Fruit fly (Drosophila melanogaster) whole organism, embryonic: ENCODE results near the gene CG31926.

ENCODE experiments used
- Abd-B ChIP-seq: fragments of 200-800 bp; sonication (Bioruptor generic); optimal IDR thresholded peaks from 2 replicates; lab custom pipeline; 2018; ENCODE audit warnings: missing biosample characterization, mild to moderate bottlenecking, missing genetic modification characterization, moderate library complexity
- Aef1 ChIP-seq: fragments of 200-800 bp; sonication (Bioruptor generic); IDR thresholded peaks from 3 replicates; pipeline ENCODE4 v1.3.6; 2022; ENCODE audit warnings: missing biosample characterization, missing genetic modification characterization
- Blimp-1 ChIP-seq: fragments of 200-800 bp; sonication (Bioruptor generic); optimal IDR thresholded peaks from 3 replicates; lab custom pipeline; 2018; ENCODE audit warnings: missing biosample characterization, missing genetic modification characterization, mild to moderate bottlenecking, moderate library complexity, missing genetic modification reagents
- CG1024 ChIP-seq: fragments of 200-800 bp; sonication (Bioruptor generic); IDR thresholded peaks from 2 replicates; pipeline ENCODE4 v1.3.6; 2022; ENCODE audit warnings: missing biosample characterization, missing genetic modification characterization
- CG10431 ChIP-seq: fragments of 200-800 bp; sonication (Bioruptor generic); optimal IDR thresholded peaks from 3 replicates; lab custom pipeline; 2018; ENCODE audit warnings: missing biosample characterization, mild to moderate bottlenecking, missing genetic modification characterization
- CG12769 ChIP-seq: fragments of 200-800 bp; sonication (Bioruptor generic); optimal IDR thresholded peaks from 2 replicates; lab custom pipeline; 2019; ENCODE audit warnings: missing biosample characterization, mild to moderate bottlenecking, missing genetic modification characterization, moderate library complexity
- CG15601 ChIP-seq: fragments of 200-800 bp; sonication (Bioruptor generic); optimal IDR thresholded peaks from 3 replicates; lab custom pipeline; 2019; ENCODE audit warnings: missing biosample characterization, mild to moderate bottlenecking, missing genetic modification characterization, moderate library complexity
- CG17612 ChIP-seq: fragments of 200-800 bp; sonication (Bioruptor generic); IDR thresholded peaks from 2 replicates; pipeline ENCODE4 v1.3.6; 2022; ENCODE audit warnings: missing biosample characterization, missing genetic modification characterization
- CG18011 ChIP-seq: fragments of 200-800 bp; sonication (Bioruptor generic); optimal IDR thresholded peaks from 2 replicates; lab custom pipeline; 2017; ENCODE audit warnings: missing biosample characterization, missing genetic modification characterization, mild to moderate bottlenecking, moderate library complexity, missing genotype
- CG2678 ChIP-seq: fragments of 200-800 bp; sonication (Bioruptor generic); optimal IDR thresholded peaks from 3 replicates; lab custom pipeline; 2019; ENCODE audit warnings: missing biosample characterization, mild to moderate bottlenecking, missing genetic modification characterization, moderate library complexity
- CG2889 ChIP-seq: fragments of 200-800 bp; sonication (Bioruptor generic); IDR thresholded peaks from 3 replicates; pipeline ENCODE4 v1.3.6; 2022; ENCODE audit warnings: missing biosample characterization, missing genetic modification characterization
- CG30403 ChIP-seq: fragments of 200-800 bp; sonication (Bioruptor generic); optimal IDR thresholded peaks from 3 replicates; lab custom pipeline; 2016; ENCODE audit warnings: missing biosample characterization, missing genetic modification characterization
- CG30431 ChIP-seq: fragments of 200-800 bp; sonication (Bioruptor generic); optimal IDR thresholded peaks from 2 replicates; lab custom pipeline; 2017; ENCODE audit warnings: missing biosample characterization, missing genetic modification characterization
- CG3065 ChIP-seq: fragments of 200-800 bp; sonication (Bioruptor generic); optimal IDR thresholded peaks from 2 replicates; lab custom pipeline; 2016; ENCODE audit warnings: missing biosample characterization, missing genetic modification characterization
- CG31224 ChIP-seq: fragments of 200-800 bp; sonication (Bioruptor generic); IDR thresholded peaks from 2 replicates; pipeline ENCODE4 v1.3.6; 2022; ENCODE audit warnings: missing biosample characterization, missing genetic modification characterization
- CG33557 ChIP-seq: fragments of 200-800 bp; sonication (Bioruptor generic); optimal IDR thresholded peaks from 2 replicates; lab custom pipeline; 2019; ENCODE audit warnings: missing biosample characterization, mild to moderate bottlenecking, missing genetic modification characterization, moderate library complexity
- CG3407 ChIP-seq: fragments of 200-800 bp; sonication (Bioruptor generic); optimal IDR thresholded peaks from 2 replicates; lab custom pipeline; 2018; ENCODE audit warnings: missing biosample characterization, mild to moderate bottlenecking, missing genetic modification characterization
- CG4360 ChIP-seq: fragments of 200-800 bp; sonication (Bioruptor generic); IDR thresholded peaks from 2 replicates; pipeline ENCODE4 v1.3.6; 2022; ENCODE audit warnings: missing biosample characterization, missing genetic modification characterization
- CG6854 ChIP-seq: fragments of 200-800 bp; sonication (Bioruptor generic); optimal IDR thresholded peaks from 3 replicates; lab custom pipeline; 2017; ENCODE audit warnings: missing biosample characterization, mild to moderate bottlenecking, missing genetic modification characterization
- CG7372 ChIP-seq: fragments of 200-800 bp; sonication (Bioruptor generic); IDR thresholded peaks from 2 replicates; pipeline ENCODE4 v1.3.6; 2022; ENCODE audit warnings: missing biosample characterization, missing genetic modification characterization
- CG8089 ChIP-seq: fragments of 200-800 bp; sonication (Bioruptor generic); optimal IDR thresholded peaks from 3 replicates; lab custom pipeline; 2016; ENCODE audit warnings: missing biosample characterization, missing genetic modification characterization
- Deaf1 ChIP-seq: fragments of 200-800 bp; optimal IDR thresholded peaks from 3 replicates; lab custom pipeline; 2019; ENCODE audit warnings: missing biosample characterization, mild to moderate bottlenecking, missing genetic modification characterization, moderate library complexity
- Dfd ChIP-seq, 2 experiments: fragments of >200 bp; optimal IDR thresholded peaks; 2 replicates each; lab custom pipeline; 2017; ENCODE audit warnings: missing biosample characterization in 2 of 2, missing genetic modification characterization in 2 of 2
- E2f2 ChIP-seq: fragments of 200-800 bp; sonication (Bioruptor generic); IDR thresholded peaks from 2 replicates; pipeline ENCODE4 v1.3.6; 2022; ENCODE audit warnings: missing biosample characterization, missing genetic modification characterization
- HHEX ChIP-seq: fragments of 200-800 bp; sonication (Bioruptor generic); optimal IDR thresholded peaks from 3 replicates; lab custom pipeline; 2017; ENCODE audit warnings: missing biosample characterization, mild to moderate bottlenecking, missing genetic modification characterization, missing genetic modification reagents
- HLH54F ChIP-seq: fragments of 200-800 bp; sonication (Bioruptor generic); optimal IDR thresholded peaks from 3 replicates; lab custom pipeline; 2016; ENCODE audit warnings: missing biosample characterization, missing genetic modification characterization
- NC2β ChIP-seq: fragments of 200-800 bp; sonication (Bioruptor generic); optimal IDR thresholded peaks from 2 replicates; lab custom pipeline; 2016; ENCODE audit warnings: missing biosample characterization, missing genetic modification characterization
- Opbp ChIP-seq: fragments of 200-800 bp; sonication (Bioruptor generic); IDR thresholded peaks from 3 replicates; pipeline ENCODE4 v1.3.6; 2022; ENCODE audit warnings: missing biosample characterization, missing genetic modification characterization; ENCODE audit not compliant: partially characterized antibody
- Sry-δ ChIP-seq: fragments of 200-800 bp; sonication (Bioruptor generic); optimal IDR thresholded peaks from 2 replicates; lab custom pipeline; 2016; ENCODE audit warnings: missing biosample characterization, missing genetic modification characterization
- Ssrp ChIP-seq: fragments of 200-800 bp; sonication (Bioruptor generic); optimal IDR thresholded peaks from 2 replicates; lab custom pipeline; 2018; ENCODE audit warnings: missing biosample characterization, mild to moderate bottlenecking, missing genetic modification characterization, moderate library complexity
- Vsx1 ChIP-seq: fragments of 200-800 bp; sonication (Bioruptor generic); optimal IDR thresholded peaks from 2 replicates; lab custom pipeline; 2017; ENCODE audit warnings: missing biosample characterization, mild to moderate bottlenecking, missing genetic modification characterization, missing genetic modification reagents
- aop ChIP-seq: fragments of 200-800 bp; sonication (Bioruptor generic); IDR thresholded peaks from 2 replicates; pipeline ENCODE4 v1.3.6; 2022; ENCODE audit warnings: missing biosample characterization, missing genetic modification characterization
- bcd ChIP-seq: fragments of 200-800 bp; sonication (Bioruptor generic); optimal IDR thresholded peaks from 2 replicates; lab custom pipeline; 2017; ENCODE audit warnings: missing biosample characterization, mild to moderate bottlenecking, missing genetic modification characterization
- bowl ChIP-seq: fragments of 200-800 bp; sonication (Bioruptor generic); IDR thresholded peaks from 2 replicates; pipeline ENCODE4 v1.3.6; 2022; ENCODE audit warnings: missing biosample characterization, missing genetic modification characterization
- bsh ChIP-seq, 2 experiments: fragments of 200-800 bp; sonication (Bioruptor generic); optimal IDR thresholded peaks; 2 replicates each; lab custom pipeline; 2017 to 2018; ENCODE audit warnings: mild to moderate bottlenecking in 2 of 2, missing biosample characterization in 2 of 2, missing genetic modification characterization in 2 of 2, moderate library complexity in 1 of 2
- caup ChIP-seq: fragments of 200-800 bp; sonication (Bioruptor generic); optimal IDR thresholded peaks from 3 replicates; lab custom pipeline; 2017; ENCODE audit warnings: missing biosample characterization, mild to moderate bottlenecking, missing genetic modification characterization, moderate library complexity; ENCODE audit not compliant: severe bottlenecking
- chif ChIP-seq, 2 experiments: fragments of 200-800 bp; sonication (Bioruptor generic); optimal IDR thresholded peaks; 3 replicates each; lab custom pipeline; 2016; ENCODE audit warnings: missing biosample characterization in 2 of 2, missing genetic modification characterization in 2 of 2
- chinmo ChIP-seq: fragments of 200-800 bp; sonication (Bioruptor generic); IDR thresholded peaks from 4 replicates; pipeline ENCODE4 v1.3.6; 2022; ENCODE audit warnings: missing biosample characterization, missing genetic modification characterization; ENCODE audit not compliant: partially characterized antibody
- disco-r ChIP-seq: fragments of 200-800 bp; sonication (Bioruptor generic); optimal IDR thresholded peaks from 2 replicates; lab custom pipeline; 2016; ENCODE audit warnings: missing biosample characterization, missing genetic modification characterization
- dpn ChIP-seq, 2 experiments: fragments of 200-800 bp; sonication (Bioruptor generic); optimal IDR thresholded peaks; 3 replicates each; lab custom pipeline; 2016; ENCODE audit warnings: missing biosample characterization in 2 of 2, missing genetic modification characterization in 2 of 2
- ftz-f1 ChIP-seq: fragments of 200-800 bp; sonication (Bioruptor generic); optimal IDR thresholded peaks from 2 replicates; lab custom pipeline; 2016; ENCODE audit warnings: missing biosample characterization, missing genetic modification characterization
- gro ChIP-seq: fragments of 200-800 bp; sonication (Bioruptor generic); optimal IDR thresholded peaks from 2 replicates; lab custom pipeline; 2016; ENCODE audit warnings: missing biosample characterization, missing genetic modification characterization
- gsb ChIP-seq: fragments of 200-800 bp; sonication (Bioruptor generic); IDR thresholded peaks from 2 replicates; pipeline ENCODE4 v1.3.6; 2022; ENCODE audit warnings: missing biosample characterization, missing genetic modification characterization
- lilli ChIP-seq: fragments of 200-800 bp; sonication (Bioruptor generic); optimal IDR thresholded peaks from 3 replicates; lab custom pipeline; 2016; ENCODE audit warnings: missing biosample characterization, missing genetic modification characterization
- ranshi ChIP-seq: fragments of 200-800 bp; sonication (Bioruptor generic); IDR thresholded peaks from 2 replicates; pipeline ENCODE4 v1.3.6; 2022; ENCODE audit warnings: missing biosample characterization, missing genetic modification characterization
- sd ChIP-seq: fragments of 200-800 bp; sonication (Bioruptor generic); optimal IDR thresholded peaks from 3 replicates; lab custom pipeline; 2018; ENCODE audit warnings: missing biosample characterization, mild to moderate bottlenecking, missing genetic modification characterization, moderate library complexity
- shn ChIP-seq: fragments of 200-800 bp; sonication (Bioruptor generic); optimal IDR thresholded peaks from 3 replicates; lab custom pipeline; 2016; ENCODE audit warnings: missing biosample characterization, missing genetic modification characterization
- sisA ChIP-seq: fragments of 200-800 bp; sonication (Bioruptor generic); IDR thresholded peaks from 2 replicates; pipeline ENCODE4 v1.3.6; 2022; ENCODE audit warnings: missing biosample characterization, missing genetic modification characterization
- ssp ChIP-seq: fragments of 200-800 bp; sonication (Bioruptor generic); IDR thresholded peaks from 2 replicates; pipeline ENCODE4 v1.3.6; 2022; ENCODE audit warnings: missing biosample characterization, missing genetic modification characterization
- trem ChIP-seq: fragments of 200-800 bp; optimal IDR thresholded peaks from 3 replicates; lab custom pipeline; 2019; ENCODE audit warnings: missing biosample characterization, mild to moderate bottlenecking, missing genetic modification characterization, moderate library complexity
- wor ChIP-seq: fragments of 200-800 bp; sonication (Bioruptor generic); IDR thresholded peaks from 2 replicates; pipeline ENCODE4 v1.3.6; 2022; ENCODE audit warnings: missing biosample characterization, missing genetic modification characterization

Gene CG31926

dm6 chr2L:1485975-1486665 lies 9.1 kb upstream of the CG31926 start (continued):
- TF ChIP-seq bcd (GFP tag; lab: Kevin White, UChicago) (no peak), Opbp (GFP tag; lab: Robert Waterston, UW) (no peak), disco-r (GFP tag; lab: Kevin White, UChicago) (no peak), Ssrp (no peak), Sry-δ (GFP tag; lab: Kevin White, UChicago) (no peak), Dfd (GFP tag; optimal IDR thresholded peaks at IDR 0.05; lab: Kevin White, UChicago) (no peak), CG2889 (GFP tag; lab: Robert Waterston, UW) (no peak), CG31224 (GFP tag; lab: Robert Waterston, UW) (peak; percentile 43; the same call in 1 of the 2 replicates), shn (no peak), gro (GFP tag; lab: Kevin White, UChicago) (no peak), CG10431 (GFP tag; lab: Kevin White, UChicago) (no peak), CG3065 (GFP tag; lab: Kevin White, UChicago) (no peak), aop (GFP tag; lab: Robert Waterston, UW) (no peak), CG17612 (GFP tag; lab: Robert Waterston, UW) (no peak), Aef1 (GFP tag; lab: Robert Waterston, UW) (no peak), Deaf1 (tag; lab: Kevin White, UChicago) (no peak), trem (tag; lab: Kevin White, UChicago) (no peak), ranshi (GFP tag; lab: Robert Waterston, UW) (peak; percentile 27; the same call in 1 of the 2 replicates), CG3407 (no peak), CG8089 (GFP tag; lab: Kevin White, UChicago) (no peak), gsb (GFP tag; lab: Robert Waterston, UW) (no peak), Vsx1 (GFP tag; lab: Kevin White, UChicago) (no peak), CG33557 (GFP tag; lab: Kevin White, UChicago) (no peak), chif (GFP tag; optimal IDR thresholded peaks at IDR 0.05; lab: Kevin White, UChicago) (no peak), sd (tag; lab: Kevin White, UChicago) (no peak), HLH54F (GFP tag; lab: Kevin White, UChicago) (no peak), dpn (GFP tag; optimal IDR thresholded peaks at IDR 0.05; lab: Kevin White, UChicago) (no peak), sisA (GFP tag; lab: Robert Waterston, UW) (no peak), CG30431 (GFP tag; lab: Kevin White, UChicago) (no peak), CG4360 (no peak), caup (GFP tag; lab: Kevin White, UChicago) (no peak), CG6854 (GFP tag; lab: Kevin White, UChicago) (no peak), ftz-f1 (GFP tag; lab: Kevin White, UChicago) (no peak), HHEX (GFP tag; lab: Kevin White, UChicago) (no peak), CG12769 (no peak), CG2678 (tag; lab: Kevin White, UChicago) (peak; percentile 45), CG7372 (GFP tag; lab: Robert Waterston, UW) (no peak), chinmo (GFP tag; lab: Robert Waterston, UW) (no peak), E2f2 (GFP tag; lab: Robert Waterston, UW) (no peak), ssp (GFP tag; lab: Robert Waterston, UW) (no peak), Blimp-1 (GFP tag; lab: Kevin White, UChicago) (no peak), CG1024 (GFP tag; lab: Robert Waterston, UW) (no peak), wor (GFP tag; lab: Robert Waterston, UW) (no peak), CG15601 (tag; lab: Kevin White, UChicago) (no peak), lilli (no peak), Abd-B (GFP tag; lab: Kevin White, UChicago) (no peak), CG30403 (GFP tag; lab: Kevin White, UChicago) (no peak), bsh (GFP tag; optimal IDR thresholded peaks at IDR 0.05; lab: Kevin White, UChicago) (peak in 1 of 2 experiments; percentile 29), CG18011 (GFP tag; lab: Kevin White, UChicago) (no peak), NC2β (GFP tag; lab: Kevin White, UChicago) (no peak), bowl (GFP tag; lab: Robert Waterston, UW) (no peak)
